Fruit fly (Drosophila melanogaster) whole organism, embryonic: ENCODE results near the gene CG10345.

Source experiments
- Asciz ChIP-seq: fragments of 200-800 bp; sonication (Bioruptor generic); optimal IDR thresholded peaks from 2 replicates; lab custom pipeline; 2017; ENCODE audit warnings: missing biosample characterization, mild to moderate bottlenecking, missing genetic modification characterization, missing genetic modification reagents
- Atf-2 ChIP-seq: fragments of 200-800 bp; sonication (Bioruptor generic); optimal IDR thresholded peaks from 2 replicates; lab custom pipeline; 2016; ENCODE audit warnings: missing biosample characterization, missing genetic modification characterization
- Blimp-1 ChIP-seq: fragments of 200-800 bp; sonication (Bioruptor generic); optimal IDR thresholded peaks from 3 replicates; lab custom pipeline; 2018; ENCODE audit warnings: missing biosample characterization, missing genetic modification characterization, mild to moderate bottlenecking, moderate library complexity, missing genetic modification reagents
- C15 ChIP-seq: fragments of 200-800 bp; sonication (Bioruptor generic); IDR thresholded peaks from 3 replicates; pipeline ENCODE4 v1.3.6; 2022; ENCODE audit warnings: missing biosample characterization, missing genetic modification characterization
- CG10979 ChIP-seq: fragments of 200-800 bp; sonication (Bioruptor generic); optimal IDR thresholded peaks from 2 replicates; lab custom pipeline; 2018; ENCODE audit warnings: missing biosample characterization, mild to moderate bottlenecking, missing genetic modification characterization, moderate library complexity
- CG13624 ChIP-seq: fragments of 200-800 bp; sonication (Bioruptor generic); optimal IDR thresholded peaks from 2 replicates; lab custom pipeline; 2016; ENCODE audit warnings: missing biosample characterization, missing genetic modification characterization
- CG15073 ChIP-seq: fragments of 200-800 bp; sonication (Bioruptor generic); optimal IDR thresholded peaks from 2 replicates; lab custom pipeline; 2016; ENCODE audit warnings: missing biosample characterization, missing genetic modification characterization
- CG15269 ChIP-seq: fragments of 200-800 bp; sonication (Bioruptor generic); optimal IDR thresholded peaks from 2 replicates; lab custom pipeline; 2018; ENCODE audit warnings: missing biosample characterization, mild to moderate bottlenecking, missing genetic modification characterization, moderate library complexity
- CG15601 ChIP-seq: fragments of 200-800 bp; sonication (Bioruptor generic); optimal IDR thresholded peaks from 3 replicates; lab custom pipeline; 2019; ENCODE audit warnings: missing biosample characterization, mild to moderate bottlenecking, missing genetic modification characterization, moderate library complexity
- CG18011 ChIP-seq: fragments of 200-800 bp; sonication (Bioruptor generic); optimal IDR thresholded peaks from 2 replicates; lab custom pipeline; 2017; ENCODE audit warnings: missing biosample characterization, missing genetic modification characterization, mild to moderate bottlenecking, moderate library complexity, missing genotype
- CG2116 ChIP-seq: fragments of 200-800 bp; sonication (Bioruptor generic); optimal IDR thresholded peaks from 3 replicates; lab custom pipeline; 2018; ENCODE audit warnings: missing biosample characterization, mild to moderate bottlenecking, missing genetic modification characterization
- CG31365 ChIP-seq: fragments of 200-800 bp; sonication (Bioruptor generic); optimal IDR thresholded peaks from 2 replicates; lab custom pipeline; 2018; ENCODE audit warnings: missing biosample characterization, mild to moderate bottlenecking, missing genetic modification characterization
- CG6813 ChIP-seq: fragments of 200-800 bp; sonication (Bioruptor generic); optimal IDR thresholded peaks from 2 replicates; lab custom pipeline; 2017; ENCODE audit warnings: missing biosample characterization, missing genetic modification characterization, mild to moderate bottlenecking, moderate library complexity, missing genetic modification reagents
- CG7928 ChIP-seq: fragments of 200-800 bp; sonication (Bioruptor generic); optimal IDR thresholded peaks from 2 replicates; lab custom pipeline; 2017; ENCODE audit warnings: missing biosample characterization, mild to moderate bottlenecking, missing genetic modification characterization
- CG8089 ChIP-seq: fragments of 200-800 bp; sonication (Bioruptor generic); optimal IDR thresholded peaks from 3 replicates; lab custom pipeline; 2016; ENCODE audit warnings: missing biosample characterization, missing genetic modification characterization
- CG8290 ChIP-seq, 3 experiments: fragments of 200-800 bp; sonication (Bioruptor generic); optimal IDR thresholded peaks; 2 replicates each; lab custom pipeline; 2016 to 2019; ENCODE audit warnings: missing biosample characterization in 3 of 3, missing genetic modification characterization in 3 of 3, mild to moderate bottlenecking in 2 of 3, moderate library complexity in 1 of 3
- CG8765 ChIP-seq: fragments of 200-800 bp; sonication (Bioruptor generic); IDR thresholded peaks from 2 replicates; pipeline ENCODE4 v1.3.6; 2022; ENCODE audit warnings: missing biosample characterization, missing genetic modification characterization
- D ChIP-seq, 2 experiments: fragments of 200-800 bp in 1 of 2; fragments of >200 bp in 1 of 2; sonication (Bioruptor generic) in 1 of 2; optimal IDR thresholded peaks; 2 replicates in 1 of 2; 3 replicates in 1 of 2; lab custom pipeline; 2017; ENCODE audit warnings: mild to moderate bottlenecking in 1 of 2, missing biosample characterization in 1 of 2, missing genetic modification characterization in 1 of 2, missing genetic modification reagents in 1 of 2
- Ets65A ChIP-seq: fragments of 200-800 bp; sonication (Bioruptor generic); peaks from one replicate; lab custom pipeline; 2016; ENCODE audit warnings: missing biosample characterization, missing genetic modification characterization
- Hey ChIP-seq: fragments of 200-800 bp; sonication (Bioruptor generic); optimal IDR thresholded peaks from 3 replicates; lab custom pipeline; 2018; ENCODE audit warnings: missing biosample characterization, mild to moderate bottlenecking, missing genetic modification characterization
- MTF-1 ChIP-seq: fragments of 200-800 bp; sonication (Bioruptor generic); optimal IDR thresholded peaks from 2 replicates; lab custom pipeline; 2018; ENCODE audit warnings: missing biosample characterization, mild to moderate bottlenecking, missing genetic modification characterization, borderline replicate concordance
- Pdp1 ChIP-seq, 2 experiments: fragments of 200-800 bp; sonication (Bioruptor generic); optimal IDR thresholded peaks; 3 replicates each; lab custom pipeline; 2016; ENCODE audit warnings: missing biosample characterization in 2 of 2, missing genetic modification characterization in 2 of 2, mild to moderate bottlenecking in 1 of 2, moderate library complexity in 1 of 2
- Poxn ChIP-seq: fragments of 200-800 bp; sonication (Bioruptor generic); IDR thresholded peaks from 2 replicates; pipeline ENCODE4 v1.3.6; 2022; ENCODE audit warnings: missing biosample characterization, missing genetic modification characterization
- Six4 ChIP-seq: fragments of 200-800 bp; sonication (Bioruptor generic); optimal IDR thresholded peaks from 2 replicates; lab custom pipeline; 2016; ENCODE audit warnings: missing biosample characterization, missing genetic modification characterization
- bcd ChIP-seq: fragments of 200-800 bp; sonication (Bioruptor generic); optimal IDR thresholded peaks from 2 replicates; lab custom pipeline; 2017; ENCODE audit warnings: missing biosample characterization, mild to moderate bottlenecking, missing genetic modification characterization
- chinmo ChIP-seq: fragments of 200-800 bp; sonication (Bioruptor generic); IDR thresholded peaks from 4 replicates; pipeline ENCODE4 v1.3.6; 2022; ENCODE audit warnings: missing biosample characterization, missing genetic modification characterization; ENCODE audit not compliant: partially characterized antibody
- fd3F ChIP-seq: fragments of 200-800 bp; sonication (Bioruptor generic); optimal IDR thresholded peaks from 2 replicates; lab custom pipeline; 2018; ENCODE audit warnings: missing biosample characterization, mild to moderate bottlenecking, missing genetic modification characterization, moderate library complexity
- grn ChIP-seq: fragments of 200-800 bp; sonication (Bioruptor generic); optimal IDR thresholded peaks from 3 replicates; lab custom pipeline; 2017; ENCODE audit warnings: missing biosample characterization, missing genetic modification characterization
- gsb ChIP-seq: fragments of 200-800 bp; sonication (Bioruptor generic); IDR thresholded peaks from 2 replicates; pipeline ENCODE4 v1.3.6; 2022; ENCODE audit warnings: missing biosample characterization, missing genetic modification characterization
- h ChIP-seq: fragments of >200 bp; optimal IDR thresholded peaks from 2 replicates; lab custom pipeline; 2017
- maf-S ChIP-seq: fragments of 200-800 bp; sonication (Bioruptor generic); optimal IDR thresholded peaks from 2 replicates; lab custom pipeline; 2016; ENCODE audit warnings: missing biosample characterization, missing genetic modification characterization
- p53 ChIP-seq: fragments of 200-800 bp; sonication (Bioruptor generic); optimal IDR thresholded peaks from 2 replicates; lab custom pipeline; 2016; ENCODE audit warnings: missing biosample characterization, missing genetic modification characterization
- pan ChIP-seq, 4 experiments: fragments of >200 bp in 3 of 4; fragments of 200-800 bp in 1 of 4; sonication (Bioruptor generic) in 1 of 4; optimal IDR thresholded peaks in 3 of 4; IDR thresholded peaks in 1 of 4; 2 replicates each; pipeline versions ENCODE4 v1.3.6 to Lab custom; 2017 to 2022; ENCODE audit warnings: missing biosample characterization in 2 of 4, missing genetic modification characterization in 2 of 4, mixed read lengths in 1 of 4
- prd ChIP-seq, 3 experiments: fragments of >200 bp in 2 of 3; fragments of 200-800 bp in 1 of 3; sonication (Bioruptor generic) in 1 of 3; optimal IDR thresholded peaks in 2 of 3; IDR thresholded peaks in 1 of 3; 2 replicates in 2 of 3; 3 replicates in 1 of 3; pipeline versions ENCODE4 v1.3.6 to Lab custom; 2017 to 2022; ENCODE audit warnings: missing biosample characterization in 1 of 3, missing genetic modification characterization in 1 of 3
- scrt ChIP-seq: fragments of 200-800 bp; sonication (Bioruptor generic); optimal IDR thresholded peaks from 2 replicates; lab custom pipeline; 2018; ENCODE audit warnings: missing biosample characterization, mild to moderate bottlenecking, missing genetic modification characterization, moderate library complexity
- sd ChIP-seq: fragments of 200-800 bp; sonication (Bioruptor generic); optimal IDR thresholded peaks from 3 replicates; lab custom pipeline; 2018; ENCODE audit warnings: missing biosample characterization, mild to moderate bottlenecking, missing genetic modification characterization, moderate library complexity

Gene CG10345

DNA sequence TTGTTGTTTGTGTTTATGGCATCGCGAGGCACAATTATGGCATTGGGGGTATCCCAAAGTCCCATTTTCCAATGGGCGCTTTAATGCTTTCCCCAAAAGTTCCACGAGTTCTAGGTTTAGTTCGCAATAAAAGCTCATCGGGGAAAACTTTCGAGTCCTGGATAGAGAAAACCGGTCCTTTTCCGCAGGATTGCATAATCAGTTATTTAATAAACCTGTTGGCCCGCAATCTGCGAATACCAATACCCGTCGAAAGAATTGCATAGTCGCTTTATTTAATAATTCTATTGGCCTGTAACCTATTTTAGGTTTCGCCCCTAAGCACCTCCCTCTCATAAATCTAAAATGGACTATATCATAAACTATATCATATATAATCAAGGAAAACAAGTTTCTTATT, 1.3 kb upstream of the CG10345 start:
- TF ChIP-seq Asciz (GFP tag; lab: Kevin White, UChicago) = no peak
- no peak for TF ChIP-seq Hey (tag; lab: Kevin White, UChicago)
- TF ChIP-seq Six4 (GFP tag; lab: Kevin White, UChicago) = no peak
- peak; percentile 75 for TF ChIP-seq scrt (GFP tag; lab: Kevin White, UChicago)
- TF ChIP-seq pan (optimal IDR thresholded peaks at IDR 0.05; lab: Kevin White, UChicago) = no peak
- no peak for TF ChIP-seq pan (GFP tag; optimal IDR thresholded peaks at IDR 0.05 in 1 of 2, IDR thresholded peaks at IDR 0.05 in 1 of 2)
- TF ChIP-seq Pdp1 (GFP tag; optimal IDR thresholded peaks at IDR 0.05; lab: Kevin White, UChicago) = peak in 1 of 2 experiments; percentile 92
- no peak for TF ChIP-seq CG2116 (GFP tag; lab: Kevin White, UChicago)
- no peak for TF ChIP-seq CG8089 (GFP tag; lab: Kevin White, UChicago)

DNA sequence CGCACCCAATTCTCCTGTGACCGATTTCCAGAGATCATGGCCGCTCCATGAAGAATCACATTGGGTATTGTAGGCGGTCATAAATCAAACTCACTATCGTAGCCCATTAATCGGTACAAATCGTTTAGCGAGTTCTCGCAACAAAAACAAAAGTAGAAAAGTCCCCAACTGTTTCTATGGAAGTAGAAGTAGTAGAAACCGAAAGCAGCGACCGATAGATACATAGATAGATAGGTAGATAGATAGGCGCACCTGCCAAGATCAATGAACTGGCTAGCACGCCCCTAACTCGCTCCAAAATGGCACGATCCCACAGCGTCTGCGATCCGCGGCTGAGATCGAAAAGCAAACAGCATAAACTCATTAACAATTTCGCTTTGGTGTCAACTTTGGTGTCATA, 3.9 kb downstream of the CG10345 start:
- TF ChIP-seq grn (peak; percentile 64), CG7928 (GFP tag; lab: Kevin White, UChicago) (no peak), sd (tag; lab: Kevin White, UChicago) (peak; percentile 16), chinmo (GFP tag; lab: Robert Waterston, UW) (0 out of 4 replicates have a peak, but pooled peaks have one; percentile 10), CG13624 (GFP tag; lab: Kevin White, UChicago) (no peak), CG15269 (tag; lab: Kevin White, UChicago) (peak; percentile 19), Blimp-1 (GFP tag; lab: Kevin White, UChicago) (peak; percentile 55), CG31365 (no peak)

DNA sequence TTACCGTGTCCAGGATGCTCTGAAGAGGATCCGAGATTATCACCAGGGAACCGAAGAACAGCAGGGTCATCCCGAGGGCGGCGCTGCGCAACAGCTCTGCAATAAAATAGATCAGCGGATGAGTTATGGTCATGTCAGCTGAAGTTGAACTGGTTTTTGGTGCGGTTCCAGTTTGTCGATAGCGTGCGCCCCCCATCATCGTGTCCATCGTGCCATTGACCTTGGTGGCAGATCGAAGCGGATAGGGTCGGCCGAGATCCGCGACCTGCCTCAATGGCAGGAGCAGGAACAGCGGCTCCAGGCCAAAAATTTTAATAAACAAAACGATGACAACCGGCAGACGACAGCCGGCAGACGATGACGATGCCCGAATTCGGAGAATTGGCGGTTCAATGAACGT, 5.0 kb downstream of the CG10345 start:
- no peak for TF ChIP-seq maf-S (GFP tag; lab: Kevin White, UChicago)
- TF ChIP-seq CG15601 (tag; lab: Kevin White, UChicago) = no peak
- no peak for TF ChIP-seq MTF-1 (GFP tag; lab: Kevin White, UChicago)
- TF ChIP-seq CG6813 (GFP tag; lab: Kevin White, UChicago) = no peak
- TF ChIP-seq CG18011 (GFP tag; lab: Kevin White, UChicago) = no peak
- TF ChIP-seq C15 = no peak
- TF ChIP-seq fd3F = no peak
- TF ChIP-seq CG8290 (GFP tag; optimal IDR thresholded peaks at IDR 0.05; lab: Kevin White, UChicago) = no peak
- TF ChIP-seq CG8290 (tag; optimal IDR thresholded peaks at IDR 0.05; lab: Kevin White, UChicago) = no peak
- no peak for TF ChIP-seq CG10979 (tag; lab: Kevin White, UChicago)
- TF ChIP-seq D (optimal IDR thresholded peaks at IDR 0.05; lab: Kevin White, UChicago) = no peak
- no peak for TF ChIP-seq D (GFP tag; optimal IDR thresholded peaks at IDR 0.05; lab: Kevin White, UChicago)
- no peak for TF ChIP-seq bcd (GFP tag; lab: Kevin White, UChicago)
- no peak for TF ChIP-seq CG8765 (GFP tag; lab: Robert Waterston, UW)
- TF ChIP-seq, all 482 proteins: peak for 0

DNA sequence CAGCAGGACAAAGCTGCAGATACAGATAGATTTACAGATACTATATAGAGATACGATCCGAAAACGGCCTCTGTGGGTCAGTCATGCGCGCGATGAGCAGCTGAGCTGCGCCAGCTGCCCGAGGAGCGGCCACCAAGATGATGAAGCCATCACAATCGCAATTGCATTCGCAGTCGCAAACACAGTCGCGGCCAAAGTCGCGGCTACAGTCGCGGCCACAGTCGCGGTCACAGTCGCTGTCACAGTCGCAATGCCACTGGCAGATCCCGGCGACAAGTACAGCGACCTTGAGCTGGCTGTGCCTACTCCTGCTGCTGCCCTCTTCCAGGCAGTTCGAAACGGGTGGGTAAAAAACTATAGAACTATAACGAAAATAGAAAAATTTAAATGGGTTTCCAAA, 9.7 kb downstream of the CG10345 start:
- TF ChIP-seq prd (optimal IDR thresholded peaks at IDR 0.05; lab: Kevin White, UChicago) = no peak
- TF ChIP-seq prd (GFP tag; IDR thresholded peaks at IDR 0.05; lab: Robert Waterston, UW) = 0 out of 3 replicates have a peak, but pooled peaks have one; percentile 18
- TF ChIP-seq Ets65A (GFP tag; lab: Kevin White, UChicago) = peak; percentile 36
- TF ChIP-seq gsb (GFP tag; lab: Robert Waterston, UW) = peak; percentile 14; the same call in 1 of the 2 replicates
- no peak for TF ChIP-seq p53
- no peak for TF ChIP-seq Atf-2 (GFP tag; lab: Kevin White, UChicago)
- TF ChIP-seq Poxn (GFP tag; lab: Robert Waterston, UW) = no peak
- peak; percentile 66 for TF ChIP-seq h (lab: Kevin White, UChicago)
- peak; percentile 99 for TF ChIP-seq CG15073 (GFP tag; lab: Kevin White, UChicago)
- no peak for TF ChIP-seq Hey (tag; lab: Kevin White, UChicago)
